Worm (Caenorhabditis elegans): ENCODE results near the gene his-6.

DNA sequence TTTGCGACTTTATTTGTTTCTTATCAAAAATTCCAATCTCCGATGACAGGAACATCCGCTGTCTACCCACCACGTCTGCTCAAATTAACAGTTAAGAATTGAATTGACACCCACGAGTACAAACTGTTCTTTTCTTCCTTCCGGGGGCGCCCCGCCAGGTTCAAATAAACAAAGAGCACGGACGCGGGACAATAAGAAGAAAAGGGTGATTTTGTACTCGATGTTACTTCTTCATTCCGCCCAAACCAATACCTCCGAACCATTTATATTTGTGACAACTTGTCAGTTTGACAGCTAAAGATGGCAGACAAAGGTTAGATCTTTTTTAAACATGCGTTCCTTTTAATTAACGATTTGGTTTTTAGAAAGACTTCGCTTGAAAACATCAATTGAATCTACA, 9.0 kb downstream of the his-6 start, which contains the start of gene otpl-6:
- no peak for TF ChIP-seq nhr-23 (tag; optimal IDR thresholded peaks at IDR 0.05)
- no peak for TF ChIP-seq sem-4 (tag; optimal IDR thresholded peaks at IDR 0.05)
- TF ChIP-seq nhr-11 (tag; optimal IDR thresholded peaks at IDR 0.05): no peak
- TF ChIP-seq aly-2 (tag; optimal IDR thresholded peaks at IDR 0.05): no peak
- no peak for TF ChIP-seq fos-1 (tag; optimal IDR thresholded peaks at IDR 0.05)
- no peak for TF ChIP-seq nhr-12 (tag; optimal IDR thresholded peaks at IDR 0.05)
- no peak for TF ChIP-seq egl-27 (tag; optimal IDR thresholded peaks at IDR 0.05)
- TF ChIP-seq nhr-10 (tag; optimal IDR thresholded peaks at IDR 0.05): no peak
- no peak for TF ChIP-seq mab-5 (tag; optimal IDR thresholded peaks at IDR 0.05)
- no peak for TF ChIP-seq ztf-11 (tag; optimal IDR thresholded peaks at IDR 0.05)
- no peak for TF ChIP-seq ama-1 (optimal IDR thresholded peaks at IDR 0.05)
- no peak for TF ChIP-seq lin-13 (GFP tag; optimal IDR thresholded peaks at IDR 0.05)
- no peak for TF ChIP-seq elt-3 (tag; optimal IDR thresholded peaks at IDR 0.05)
